Worm (Caenorhabditis elegans) whole organism, early embryonic: ENCODE results near the gene gcy-12.
A peak's percentile ranks its signal among the peaks of the same experiment; 100 is the strongest.

Source experiments
- B0310.2 ChIP-seq: sonication (generic microtip); optimal IDR thresholded peaks from 2 replicates; lab custom pipeline; 2016; ENCODE audit warnings: mild to moderate bottlenecking, missing genetic modification characterization, missing compliant biosample characterization
- F13C5.2 ChIP-seq: sonication (generic microtip); optimal IDR thresholded peaks from 2 replicates; lab custom pipeline; 2017; ENCODE audit warnings: mild to moderate bottlenecking, missing genetic modification characterization, inconsistent platforms, missing compliant biosample characterization
- aly-1 ChIP-seq: sonication (generic microtip); optimal IDR thresholded peaks from 2 replicates; lab custom pipeline; 2016; ENCODE audit warnings: missing genetic modification characterization, missing compliant biosample characterization
- ama-1 ChIP-seq: fragments of 150-350 bp; optimal IDR thresholded peaks from 2 replicates; lab custom pipeline; 2014
- ceh-13 ChIP-seq: fragments of 200-800 bp; sonication (Bioruptor generic); optimal IDR thresholded peaks from 2 replicates; lab custom pipeline; 2018; ENCODE audit warnings: mild to moderate bottlenecking, missing genetic modification characterization, missing compliant biosample characterization
- ceh-36 ChIP-seq: sonication (generic microtip); optimal IDR thresholded peaks from 2 replicates; lab custom pipeline; 2016; ENCODE audit warnings: missing genetic modification characterization, inconsistent platforms, missing compliant biosample characterization
- ets-7 ChIP-seq: sonication (generic microtip); optimal IDR thresholded peaks from 2 replicates; lab custom pipeline; 2016; ENCODE audit warnings: missing genotype, missing genetic modification characterization, missing compliant biosample characterization
- flt-1 ChIP-seq: fragments of 200-800 bp; sonication (Bioruptor generic); IDR thresholded peaks from 2 replicates; pipeline ENCODE4 v1.3.6; 2022; ENCODE audit warnings: missing genetic modification characterization, missing compliant biosample characterization
- hmbx-1 ChIP-seq: sonication (generic microtip); optimal IDR thresholded peaks from 2 replicates; lab custom pipeline; 2016; ENCODE audit warnings: mild to moderate bottlenecking, missing genetic modification characterization, missing compliant biosample characterization
- hmg-4 ChIP-seq: fragments of 200-800 bp; sonication (Bioruptor generic); optimal IDR thresholded peaks from 2 replicates; lab custom pipeline; 2018; ENCODE audit warnings: mild to moderate bottlenecking, missing genetic modification characterization, missing compliant biosample characterization
- hnd-1 ChIP-seq: sonication (generic microtip); optimal IDR thresholded peaks from 2 replicates; lab custom pipeline; 2016; ENCODE audit warnings: missing genetic modification characterization, missing compliant biosample characterization
- pes-1 ChIP-seq: fragments of 200-800 bp; sonication (Bioruptor generic); IDR thresholded peaks from 2 replicates; pipeline ENCODE4 v1.3.6; 2022; ENCODE audit warnings: missing genetic modification reagents, missing genetic modification characterization, missing compliant biosample characterization
- scrt-1 ChIP-seq: fragments of 200-800 bp; sonication (Bioruptor generic); IDR thresholded peaks from 2 replicates; pipeline ENCODE4 v1.3.6; 2022; ENCODE audit warnings: missing genetic modification characterization, missing compliant biosample characterization
- sea-1 ChIP-seq: fragments of 200-800 bp; sonication (Bioruptor generic); conservative IDR thresholded peaks from 2 replicates; pipeline ENCODE4 v1.3.6; 2022; ENCODE audit warnings: missing genetic modification characterization, missing compliant biosample characterization
- tbx-11 ChIP-seq: fragments of 200-800 bp; sonication (Bioruptor generic); IDR thresholded peaks from 2 replicates; pipeline ENCODE4 v1.3.6; 2022; ENCODE audit warnings: missing genetic modification characterization, missing compliant biosample characterization
- tbx-37 ChIP-seq: fragments of 200-800 bp; sonication (Bioruptor generic); conservative IDR thresholded peaks from 2 replicates; pipeline ENCODE4 v1.3.6; 2022; ENCODE audit warnings: missing genetic modification reagents, missing genetic modification characterization, missing compliant biosample characterization
- tra-4 ChIP-seq: sonication (generic microtip); optimal IDR thresholded peaks from 2 replicates; lab custom pipeline; 2017; ENCODE audit warnings: missing genetic modification characterization, missing compliant biosample characterization

Gene gcy-12

DNA sequence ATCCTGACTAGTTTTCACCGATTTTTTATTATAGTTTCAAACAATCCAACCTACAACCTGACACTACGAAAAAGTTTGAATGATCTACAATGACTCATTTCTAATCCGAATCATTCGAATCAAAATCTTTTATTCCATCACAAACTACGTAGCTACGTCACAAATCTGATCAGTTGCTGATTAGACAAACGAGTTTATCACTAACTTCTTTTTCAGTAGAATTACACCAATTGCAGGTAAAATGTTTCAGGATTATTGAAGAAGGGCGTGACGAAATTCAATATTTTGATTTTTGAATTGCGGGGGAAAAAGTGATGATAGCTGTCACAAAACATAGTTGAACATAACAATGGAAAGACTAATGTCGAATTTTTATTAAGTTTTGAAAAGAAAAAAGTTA lies 29.7 kb downstream of the gcy-12 start:
- TF ChIP-seq F13C5.2 (tag; lab: Kevin White, UChicago) = no peak
- no peak for TF ChIP-seq tbx-11 (GFP tag; lab: Robert Waterston, UW)
- no peak for TF ChIP-seq hmg-4 (GFP tag; lab: Kevin White, UChicago)
- TF ChIP-seq B0310.2 (tag; lab: Kevin White, UChicago) = no peak
- no peak for TF ChIP-seq pes-1 (GFP tag; lab: Robert Waterston, UW)
- no peak for TF ChIP-seq ceh-36 (tag; lab: Kevin White, UChicago)
- TF ChIP-seq sea-1 (GFP tag; lab: Robert Waterston, UW) = no peak
- TF ChIP-seq ama-1 (lab: Kevin White, UChicago) = no peak
- TF ChIP-seq aly-1 (tag; lab: Kevin White, UChicago) = no peak
- no peak for TF ChIP-seq hnd-1 (tag; lab: Kevin White, UChicago)

ce11 chrII:5342412-5342811 lies 30.6 kb downstream of the gcy-12 start:
- TF ChIP-seq F13C5.2 (tag; lab: Kevin White, UChicago) = no peak
- TF ChIP-seq aly-1 (tag; lab: Kevin White, UChicago) = no peak
- TF ChIP-seq hnd-1 (tag; lab: Kevin White, UChicago) = no peak
- no peak for TF ChIP-seq sea-1 (GFP tag; lab: Robert Waterston, UW)

DNA sequence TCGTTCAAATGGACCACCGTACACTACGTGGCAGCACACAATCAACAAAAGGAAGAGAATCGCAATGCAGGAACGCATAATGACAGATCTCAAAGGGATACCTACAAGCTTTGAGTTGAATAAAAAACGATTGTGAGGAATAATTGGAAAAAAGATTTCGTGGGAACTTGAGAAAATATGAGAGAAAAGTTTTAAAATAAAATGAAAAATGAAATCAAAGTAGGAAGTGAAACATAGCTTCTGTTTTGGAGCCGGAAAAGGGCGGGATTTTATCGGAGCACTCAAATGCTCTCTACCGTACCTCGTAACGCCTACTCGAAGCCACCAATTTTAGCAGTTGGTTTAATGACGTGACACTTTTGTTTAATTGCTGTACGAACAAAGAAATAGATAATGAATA lies 32.9 kb downstream of the gcy-12 start, which contains the start of gene F09E5.14:
TSS of gene F09E5.14 (minus strand) at position 101 of the 400 bp plus-strand sequence.
- TF ChIP-seq tbx-11 (GFP tag; lab: Robert Waterston, UW) = no peak
- TF ChIP-seq tbx-37 (GFP tag; lab: Robert Waterston, UW) = no peak
- no peak for TF ChIP-seq ceh-36 (tag; lab: Kevin White, UChicago)
- no peak for TF ChIP-seq ceh-13 (GFP tag; lab: Kevin White, UChicago)
- TF ChIP-seq hmg-4 (GFP tag; lab: Kevin White, UChicago) = no peak
- no peak for TF ChIP-seq hmbx-1
- no peak for TF ChIP-seq F13C5.2 (tag; lab: Kevin White, UChicago)
- TF ChIP-seq aly-1 (tag; lab: Kevin White, UChicago) = no peak
- no peak for TF ChIP-seq B0310.2 (tag; lab: Kevin White, UChicago)
- no peak for TF ChIP-seq ama-1 (lab: Kevin White, UChicago)

DNA sequence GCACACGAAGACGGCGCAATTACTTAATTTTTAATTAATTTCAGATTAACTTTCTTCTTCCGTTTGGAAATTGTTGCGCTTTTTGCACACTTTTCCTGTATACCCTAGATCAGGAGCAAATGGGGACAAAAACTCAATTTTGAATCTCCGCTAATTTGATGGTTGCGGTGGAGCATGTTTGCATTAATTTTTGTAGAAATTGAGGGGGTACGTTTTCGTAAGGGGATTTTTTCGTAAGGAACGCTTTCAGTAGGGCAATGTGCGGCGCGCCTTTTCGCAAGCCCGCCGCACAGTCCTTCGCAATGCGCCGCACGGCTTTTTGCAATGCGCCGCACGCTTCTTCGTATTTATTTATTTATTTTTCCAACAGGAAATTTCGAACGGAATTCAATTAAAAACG lies 34.5 kb downstream of the gcy-12 start:
- TF ChIP-seq pes-1 (GFP tag; lab: Robert Waterston, UW) = peak; percentile 79; the same call in 1 of the 2 replicates
- 0 out of 2 replicates have a peak, but pooled peaks have one; percentile 32 for TF ChIP-seq flt-1
- TF ChIP-seq tbx-11 (GFP tag; lab: Robert Waterston, UW) = peak; percentile 78; the same call in 1 of the 2 replicates
- peak; percentile 66; the same call in 1 of the 2 replicates for TF ChIP-seq scrt-1 (GFP tag; lab: Robert Waterston, UW)
- peak; percentile 87 for TF ChIP-seq sea-1 (GFP tag; lab: Robert Waterston, UW)
- TF ChIP-seq tbx-37 (GFP tag; lab: Robert Waterston, UW) = 0 out of 2 replicates have a peak, but pooled peaks have one; percentile 35

ce11 chrII:5350357-5350756 lies 38.5 kb downstream of the gcy-12 start, which contains the start of gene F09E5.8:
F09E5.8 (plus strand) TSS chrII:5350669.
- 0 out of 2 replicates have a peak, but pooled peaks have one; percentile 35 for TF ChIP-seq scrt-1 (GFP tag; lab: Robert Waterston, UW)
- peak; percentile 76 for TF ChIP-seq tbx-11 (GFP tag; lab: Robert Waterston, UW)
- peak; percentile 81 for TF ChIP-seq pes-1 (GFP tag; lab: Robert Waterston, UW)

DNA sequence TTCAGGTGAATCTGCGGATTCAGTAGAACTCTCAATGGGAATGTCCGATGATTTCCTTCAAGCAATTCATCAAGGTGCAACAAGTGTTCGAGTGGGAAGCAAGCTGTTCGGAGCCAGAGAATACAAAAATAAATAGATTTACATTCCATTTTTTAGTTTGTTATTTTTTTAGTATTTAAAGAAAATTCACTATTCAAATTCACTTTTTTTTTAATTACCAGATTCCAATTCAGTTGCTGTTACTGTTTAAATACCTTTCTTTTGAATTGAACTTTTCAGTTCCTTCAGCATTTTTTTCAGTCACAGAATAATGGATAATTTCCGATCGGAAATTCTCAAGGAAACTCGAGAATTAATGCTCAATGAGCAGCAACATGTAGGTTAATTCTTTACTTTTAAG lies 40.0 kb downstream of the gcy-12 start, which contains the start of gene F09E5.7:
TSS of gene F09E5.7 (plus strand) at position 301 of the 400 bp plus-strand sequence.
- TF ChIP-seq ets-7 (tag; lab: Kevin White, UChicago) (no peak), ceh-13 (GFP tag; lab: Kevin White, UChicago) (no peak), aly-1 (tag; lab: Kevin White, UChicago) (no peak), tra-4 (no peak), pes-1 (GFP tag; lab: Robert Waterston, UW) (no peak), tbx-37 (GFP tag; lab: Robert Waterston, UW) (no peak), F13C5.2 (tag; lab: Kevin White, UChicago) (no peak), ceh-36 (tag; lab: Kevin White, UChicago) (no peak), tbx-11 (GFP tag; lab: Robert Waterston, UW) (no peak), sea-1 (GFP tag; lab: Robert Waterston, UW) (no peak), hnd-1 (tag; lab: Kevin White, UChicago) (no peak), flt-1 (no peak), hmbx-1 (no peak), B0310.2 (tag; lab: Kevin White, UChicago) (no peak), hmg-4 (GFP tag; lab: Kevin White, UChicago) (no peak), ama-1 (lab: Kevin White, UChicago) (no peak), scrt-1 (GFP tag; lab: Robert Waterston, UW) (no peak)

DNA sequence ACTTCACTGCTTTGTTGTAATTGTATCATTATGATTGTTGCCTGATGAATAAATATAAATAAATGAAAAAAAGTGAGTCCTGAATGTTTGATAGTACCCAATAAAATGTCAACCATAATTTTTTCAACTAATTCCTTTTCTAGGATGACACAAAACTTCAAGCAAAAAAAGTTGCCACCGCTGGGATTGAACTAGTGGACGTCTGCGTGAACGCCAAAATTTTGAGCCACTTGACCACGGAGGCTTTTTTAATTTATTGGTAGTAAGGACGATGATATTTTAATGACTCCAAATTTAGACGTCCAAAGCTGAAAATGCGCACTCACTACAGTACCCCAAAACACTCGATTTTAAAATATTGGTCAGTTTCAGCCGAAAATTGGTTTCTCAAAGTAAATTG lies 41.8 kb downstream of the gcy-12 start:
- TF ChIP-seq pes-1 (GFP tag; lab: Robert Waterston, UW) (peak; percentile 46; the same call in 1 of the 2 replicates), F13C5.2 (tag; lab: Kevin White, UChicago) (no peak)

- TF ChIP-seq B0310.2 (tag; lab: Kevin White, UChicago) = no peak
- no peak for TF ChIP-seq hnd-1 (tag; lab: Kevin White, UChicago)
- no peak for TF ChIP-seq tra-4
- TF ChIP-seq tbx-11 (GFP tag; lab: Robert Waterston, UW) = no peak
- no peak for TF ChIP-seq scrt-1 (GFP tag; lab: Robert Waterston, UW)
- TF ChIP-seq ceh-13 (GFP tag; lab: Kevin White, UChicago) = no peak
- no peak for TF ChIP-seq ceh-36 (tag; lab: Kevin White, UChicago)
- no peak for TF ChIP-seq tbx-37 (GFP tag; lab: Robert Waterston, UW)
- TF ChIP-seq hmg-4 (GFP tag; lab: Kevin White, UChicago) = no peak
- no peak for TF ChIP-seq ets-7 (tag; lab: Kevin White, UChicago)
- TF ChIP-seq aly-1 (tag; lab: Kevin White, UChicago) = no peak
- TF ChIP-seq ama-1 (lab: Kevin White, UChicago) = no peak
- TF ChIP-seq F13C5.2 (tag; lab: Kevin White, UChicago) = no peak
- no peak for TF ChIP-seq flt-1
- TF ChIP-seq sea-1 (GFP tag; lab: Robert Waterston, UW) = no peak
- no peak for TF ChIP-seq hmbx-1
Observed at ce11 chrII:5355384-5355783, 43.5 kb downstream of the gcy-12 start, which contains the start of gene srg-69. srg-69 (plus strand) TSS chrII:5355684.
